Fruit fly (Drosophila melanogaster): Measurements from ENCODE around the gene PGRP-SA.

Gene PGRP-SA

dm6 chrX:11555070-11555469 is 6.4 kb upstream of the PGRP-SA start:
- TF ChIP-seq E2f2 (GFP tag; IDR thresholded peaks at IDR 0.05) (peak; percentile 11; the same call in 1 of the 2 replicates), CG2889 (GFP tag; IDR thresholded peaks at IDR 0.05) (peak; percentile 51; the same call in 1 of the 3 replicates), CG14965 (GFP tag; optimal IDR thresholded peaks at IDR 0.05; ENCODE audit: borderline replicate concordance) (no peak), bowl (GFP tag; IDR thresholded peaks at IDR 0.05) (no peak), pan (optimal IDR thresholded peaks at IDR 0.05) (no peak), pan (GFP tag; optimal IDR thresholded peaks at IDR 0.05 in 1 of 2, IDR thresholded peaks at IDR 0.05 in 1 of 2) (peak in 1 of 2 experiments; percentile 41), CG15269 (tag; optimal IDR thresholded peaks at IDR 0.05) (peak; percentile 24), CG4360 (GFP tag; IDR thresholded peaks at IDR 0.05) (no peak), Med (GFP tag) (peak; percentile 66), CG17568 (GFP tag; optimal IDR thresholded peaks at IDR 0.05) (peak; percentile 43), Nf-YA (GFP tag; IDR thresholded peaks at IDR 0.05) (no peak), CG7839 (tag; optimal IDR thresholded peaks at IDR 0.05) (peak; percentile 14), Blimp-1 (GFP tag; optimal IDR thresholded peaks at IDR 0.05) (peak; percentile 17), CG13424 (tag; optimal IDR thresholded peaks at IDR 0.05) (peak; percentile 0), Atf6 (GFP tag; IDR thresholded peaks at IDR 0.05) (peak; percentile 54; the same call in 1 of the 2 replicates), phol (tag; optimal IDR thresholded peaks at IDR 0.05) (peak; percentile 6), CG9932 (GFP tag; IDR thresholded peaks at IDR 0.05) (no peak), CG12236 (GFP tag; optimal IDR thresholded peaks at IDR 0.05) (no peak), nom (GFP tag; optimal IDR thresholded peaks at IDR 0.05) (peak; percentile 53), CG7271 (tag; optimal IDR thresholded peaks at IDR 0.05) (no peak), CG10979 (tag; optimal IDR thresholded peaks at IDR 0.05) (peak; percentile 8), CG6654 (GFP tag; optimal IDR thresholded peaks at IDR 0.05) (no peak), stc (GFP tag; IDR thresholded peaks at IDR 0.05) (peak; percentile 11; the same call in 1 of the 2 replicates), Ptx1 (GFP tag; IDR thresholded peaks at IDR 0.05) (no peak), scrt (GFP tag; optimal IDR thresholded peaks at IDR 0.05) (no peak), jing (GFP tag; optimal IDR thresholded peaks at IDR 0.05) (no peak), CG11696 (GFP tag; IDR thresholded peaks at IDR 0.05) (0 out of 2 replicates have a peak, but pooled peaks have one; percentile 47), bsh (GFP tag; optimal IDR thresholded peaks at IDR 0.05) (peak in 1 of 2 experiments; percentile 12), otp (GFP tag; IDR thresholded peaks at IDR 0.05) (no peak), lilli (GFP tag; optimal IDR thresholded peaks at IDR 0.05) (peak; percentile 11), sens (GFP tag) (peak; percentile 76), CG9609 (GFP tag; optimal IDR thresholded peaks at IDR 0.05) (no peak), HLH3B (GFP tag; IDR thresholded peaks at IDR 0.05) (0 out of 2 replicates have a peak, but pooled peaks have one; percentile 18), unpg (GFP tag; optimal IDR thresholded peaks at IDR 0.05) (peak; percentile 17), CG14014 (GFP tag; IDR thresholded peaks at IDR 0.05) (peak; percentile 30; the same call in 1 of the 2 replicates), CG2678 (tag; optimal IDR thresholded peaks at IDR 0.05) (peak; percentile 21), gem (tag; optimal IDR thresholded peaks at IDR 0.05) (peak; percentile 19), PHDP (tag; optimal IDR thresholded peaks at IDR 0.05) (peak; percentile 24), CG15601 (tag; optimal IDR thresholded peaks at IDR 0.05) (no peak), onecut (GFP tag; IDR thresholded peaks at IDR 0.05) (no peak), CG17359 (tag; optimal IDR thresholded peaks at IDR 0.05) (peak; percentile 5), hkb (optimal IDR thresholded peaks at IDR 0.05) (no peak), hkb (GFP tag; IDR thresholded peaks at IDR 0.05) (peak; percentile 46), CG11560 (tag; IDR thresholded peaks at IDR 0.05) (no peak), stwl (tag; optimal IDR thresholded peaks at IDR 0.05) (peak; percentile 25), lab (GFP tag; optimal IDR thresholded peaks at IDR 0.05) (peak; percentile 7), grau (tag; optimal IDR thresholded peaks at IDR 0.05) (peak; percentile 7), CG12391 (tag; optimal IDR thresholded peaks at IDR 0.05) (peak; percentile 2), vvl (GFP tag; IDR thresholded peaks at IDR 0.05) (0 out of 2 replicates have a peak, but pooled peaks have one; percentile 33), HmgZ (tag; optimal IDR thresholded peaks at IDR 0.05) (no peak), eve (GFP tag; optimal IDR thresholded peaks at IDR 0.05) (peak in 1 of 2 experiments; percentile 39)
